Worm (Caenorhabditis elegans) whole organism, L1 larva: ENCODE results near the gene F35D2.3.

Experiments
- ces-1 ChIP-seq: fragments of 150-350 bp; optimal IDR thresholded peaks from 2 replicates; lab custom pipeline; 2014; ENCODE audit warnings: missing biosample characterization, missing genetic modification reagents, missing genetic modification characterization
- elt-3 ChIP-seq, 6 experiments: fragments of 150-350 bp in 1 of 6; sonication (generic microtip); optimal IDR thresholded peaks; 2 replicates each; lab custom pipeline; 2017 to 2018; ENCODE audit warnings: missing biosample characterization in 6 of 6, missing genetic modification characterization in 6 of 6, inconsistent platforms in 1 of 6
- lin-15B ChIP-seq: fragments of 150-350 bp; sonication (generic microtip); optimal IDR thresholded peaks from 3 replicates; lab custom pipeline; 2014; ENCODE audit warnings: missing biosample characterization, missing genetic modification characterization
- lin-39 ChIP-seq: fragments of 150-350 bp; optimal IDR thresholded peaks from 2 replicates; lab custom pipeline; 2014; ENCODE audit warnings: missing biosample characterization, missing genetic modification reagents, missing genetic modification characterization
- lsy-2 ChIP-seq, 2 experiments: fragments of 150-350 bp; optimal IDR thresholded peaks; 2 replicates each; lab custom pipeline; 2014; ENCODE audit warnings: missing biosample characterization in 2 of 2, missing genetic modification characterization in 2 of 2
- mab-9 ChIP-seq: fragments of 200-800 bp; sonication (Bioruptor generic); IDR thresholded peaks from 2 replicates; pipeline ENCODE4 v1.3.6; 2022; ENCODE audit warnings: missing genetic modification reagents, missing genetic modification characterization, missing compliant biosample characterization
- mdl-1 ChIP-seq, 2 experiments: fragments of 150-350 bp; optimal IDR thresholded peaks; 2 replicates each; lab custom pipeline; 2014 to 2017; ENCODE audit warnings: missing biosample characterization in 2 of 2, missing genetic modification characterization in 2 of 2, inconsistent platforms in 1 of 2
- mep-1 ChIP-seq: fragments of 150-350 bp; optimal IDR thresholded peaks from 2 replicates; lab custom pipeline; 2014; ENCODE audit warnings: missing biosample characterization, missing genetic modification characterization
- nhr-12 ChIP-seq: sonication (generic microtip); optimal IDR thresholded peaks from 2 replicates; lab custom pipeline; 2017; ENCODE audit warnings: missing biosample characterization, missing genetic modification characterization
- nhr-28 ChIP-seq: fragments of 150-350 bp; optimal IDR thresholded peaks from 2 replicates; lab custom pipeline; 2014; ENCODE audit warnings: missing biosample characterization, missing genetic modification characterization
- unc-62 ChIP-seq: fragments of 150-350 bp; optimal IDR thresholded peaks from 2 replicates; lab custom pipeline; 2014; ENCODE audit warnings: missing biosample characterization, missing genetic modification reagents, missing genetic modification characterization

DNA sequence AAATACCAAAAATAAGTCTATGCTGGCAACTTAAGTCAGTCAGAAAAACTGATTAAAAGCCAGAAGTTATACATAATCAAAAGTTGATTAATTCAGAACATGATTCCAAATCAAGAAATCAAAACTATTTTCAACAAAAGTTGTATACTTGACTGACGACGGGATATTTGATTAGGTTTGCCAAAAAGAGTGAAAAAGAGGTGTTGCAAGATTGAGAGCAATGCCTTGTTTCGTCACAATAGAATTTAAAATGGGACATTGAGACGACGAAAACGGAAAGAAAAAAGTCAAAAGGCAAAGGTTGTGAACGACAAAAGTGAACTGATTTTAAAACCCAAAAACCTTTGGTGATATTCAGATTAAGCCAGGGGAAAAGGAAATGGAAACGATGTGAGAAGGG lies 11.5 kb upstream of the F35D2.3 start:
- no peak for TF ChIP-seq lsy-2 (tag; optimal IDR thresholded peaks at IDR 0.05; lab: Kevin White, UChicago)
- TF ChIP-seq unc-62 (GFP tag; lab: Kevin White, UChicago), result no peak
- no peak for TF ChIP-seq lin-39 (tag; lab: Kevin White, UChicago)
- no peak for TF ChIP-seq lin-15B
- no peak for TF ChIP-seq nhr-12
- no peak for TF ChIP-seq nhr-28 (tag; lab: Kevin White, UChicago)
- no peak for TF ChIP-seq mab-9 (GFP tag; lab: Robert Waterston, UW)
- TF ChIP-seq ces-1 (GFP tag; lab: Kevin White, UChicago), result no peak
- no peak for TF ChIP-seq elt-3 (tag; optimal IDR thresholded peaks at IDR 0.05; lab: Kevin White, UChicago)
- TF ChIP-seq mep-1 (tag; lab: Kevin White, UChicago), result no peak
- TF ChIP-seq mdl-1 (tag; optimal IDR thresholded peaks at IDR 0.05; lab: Kevin White, UChicago), result no peak
